Worm (Caenorhabditis elegans): Measurements from ENCODE around the gene sre-45.
A peak's percentile ranks its signal among the peaks of the same experiment; 100 is the strongest.

- no peak for TF ChIP-seq aly-2 (tag; optimal IDR thresholded peaks at IDR 0.05)
- TF ChIP-seq gei-8 (GFP tag; optimal IDR thresholded peaks at IDR 0.05), result no peak
- TF ChIP-seq F10B5.3 (tag; optimal IDR thresholded peaks at IDR 0.05), result no peak
- TF ChIP-seq F26F4.8 (GFP tag; conservative IDR thresholded peaks at IDR 0.05), result no peak
- TF ChIP-seq mdl-1 (tag; optimal IDR thresholded peaks at IDR 0.05), result no peak
- TF ChIP-seq daf-16 (GFP tag; optimal IDR thresholded peaks at IDR 0.05), result no peak
- no peak for TF ChIP-seq daf-16 (tag; optimal IDR thresholded peaks at IDR 0.05)
- TF ChIP-seq Y75B8A.6 (GFP tag; IDR thresholded peaks at IDR 0.05), result no peak
- no peak for TF ChIP-seq nhr-11 (tag; optimal IDR thresholded peaks at IDR 0.05)
- TF ChIP-seq snpc-4 (tag; optimal IDR thresholded peaks at IDR 0.05), result peak; percentile 74
- no peak for TF ChIP-seq nhr-6 (tag; optimal IDR thresholded peaks at IDR 0.05)
- no peak for TF ChIP-seq unc-62 (GFP tag; optimal IDR thresholded peaks at IDR 0.05 in 1 of 2)
- TF ChIP-seq unc-62 (tag; optimal IDR thresholded peaks at IDR 0.05), result no peak
- TF ChIP-seq ceh-82 (tag; optimal IDR thresholded peaks at IDR 0.05), result no peak
- TF ChIP-seq hmg-1.1 (GFP tag; IDR thresholded peaks at IDR 0.05), result peak; percentile 32; the same call in 1 of the 2 replicates
These were observed 4.3 kb downstream of the sre-45 start for ce11 chrII:13521977-13522404.

All from whole organism, L4 larva.